Fruit fly (Drosophila melanogaster): Measurements from ENCODE around the gene CG42675.

The CG42675 gene

dm6 chr3R:5829762-5830161, 16.4 kb downstream of the CG42675 start, which contains the start of gene glob3:
glob3 (plus strand) TSS chr3R:5830062.
- TF ChIP-seq OdsH (GFP tag; optimal IDR thresholded peaks at IDR 0.05) (no peak), psq (GFP tag; optimal IDR thresholded peaks at IDR 0.05) (no peak), sage (GFP tag; optimal IDR thresholded peaks at IDR 0.05) (no peak), Hnf4 (GFP tag; optimal IDR thresholded peaks at IDR 0.05) (no peak), Mio (GFP tag; optimal IDR thresholded peaks at IDR 0.05) (no peak), sv (GFP tag; optimal IDR thresholded peaks at IDR 0.05) (no peak), dsf (GFP tag; optimal IDR thresholded peaks at IDR 0.05; ENCODE audit: borderline replicate concordance) (no peak), jim (GFP tag; optimal IDR thresholded peaks at IDR 0.05) (no peak), Sp1 (GFP tag; optimal IDR thresholded peaks at IDR 0.05) (no peak), lola (GFP tag; optimal IDR thresholded peaks at IDR 0.05) (no peak), Dfd (GFP tag; optimal IDR thresholded peaks at IDR 0.05) (no peak), HLH106 (tag; optimal IDR thresholded peaks at IDR 0.05) (no peak), pan (optimal IDR thresholded peaks at IDR 0.05) (no peak), CrebA (GFP tag; optimal IDR thresholded peaks at IDR 0.05; ENCODE audit: borderline replicate concordance) (no peak), dl (GFP tag; optimal IDR thresholded peaks at IDR 0.05; ENCODE audit: insufficient read depth in 1 of 2, partially characterized antibody in 2 of 2) (no peak), Jra (GFP tag; optimal IDR thresholded peaks at IDR 0.05) (no peak)

DNA sequence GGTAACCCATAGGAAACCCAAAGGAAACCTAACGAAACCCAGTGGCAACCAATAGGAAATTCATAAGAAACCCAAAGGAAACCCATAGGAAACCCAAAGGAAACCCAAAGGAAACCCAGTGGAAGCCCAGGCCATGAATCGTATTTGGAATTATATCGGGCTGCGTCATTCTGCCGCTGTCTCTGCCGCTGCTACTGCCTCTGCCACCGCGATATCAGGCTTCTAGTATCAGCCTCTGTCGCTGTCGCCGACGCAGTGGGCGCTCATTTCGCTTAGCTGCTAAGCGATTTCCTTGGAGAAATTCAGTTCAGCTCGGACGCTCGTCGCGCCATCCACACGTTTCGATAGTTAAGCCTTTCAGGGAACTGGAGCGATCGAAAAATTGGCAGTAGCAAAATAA, 17.9 kb downstream of the CG42675 start, which contains the start of gene CG1208:
Gene CG1208 (plus strand): TSS at position 301 of the 400 bp plus-strand sequence.
- TF ChIP-seq CG32264 (GFP tag; optimal IDR thresholded peaks at IDR 0.05) (no peak), CrebA (GFP tag; optimal IDR thresholded peaks at IDR 0.05; ENCODE audit: borderline replicate concordance) (no peak), br (GFP tag; optimal IDR thresholded peaks at IDR 0.05) (no peak), Vsx2 (GFP tag; optimal IDR thresholded peaks at IDR 0.05; ENCODE audit: partially characterized antibody) (no peak), sage (GFP tag; optimal IDR thresholded peaks at IDR 0.05) (no peak), pan (optimal IDR thresholded peaks at IDR 0.05) (no peak), GATAd (GFP tag; optimal IDR thresholded peaks at IDR 0.05) (no peak), CG9705 (GFP tag; optimal IDR thresholded peaks at IDR 0.05) (no peak), Hr83 (GFP tag; optimal IDR thresholded peaks at IDR 0.05; ENCODE audit: poor library complexity, severe bottlenecking) (no peak), Abd-B (GFP tag; optimal IDR thresholded peaks at IDR 0.05) (no peak), jim (GFP tag; optimal IDR thresholded peaks at IDR 0.05) (no peak)

- TF ChIP-seq h (GFP tag; optimal IDR thresholded peaks at IDR 0.05), result no peak
- TF ChIP-seq br (GFP tag; optimal IDR thresholded peaks at IDR 0.05), result no peak
- no peak for TF ChIP-seq HLH106 (tag; optimal IDR thresholded peaks at IDR 0.05)
- no peak for TF ChIP-seq CrebA (GFP tag; optimal IDR thresholded peaks at IDR 0.05; ENCODE audit: borderline replicate concordance)
- TF ChIP-seq foxo (GFP tag; optimal IDR thresholded peaks at IDR 0.05), result no peak
- TF ChIP-seq pan (optimal IDR thresholded peaks at IDR 0.05), result no peak
- TF ChIP-seq dmrt93B (GFP tag; optimal IDR thresholded peaks at IDR 0.05), result no peak
- TF ChIP-seq brk (GFP tag; optimal IDR thresholded peaks at IDR 0.05), result no peak
- no peak for TF ChIP-seq CG32264 (GFP tag; optimal IDR thresholded peaks at IDR 0.05)
- no peak for TF ChIP-seq Vsx2 (GFP tag; optimal IDR thresholded peaks at IDR 0.05; ENCODE audit: partially characterized antibody)
- TF ChIP-seq usp (GFP tag; optimal IDR thresholded peaks at IDR 0.05), result no peak
- TF ChIP-seq Hnf4 (GFP tag; optimal IDR thresholded peaks at IDR 0.05), result no peak
- no peak for TF ChIP-seq psq (GFP tag; optimal IDR thresholded peaks at IDR 0.05)
- no peak for TF ChIP-seq Hr83 (GFP tag; optimal IDR thresholded peaks at IDR 0.05; ENCODE audit: poor library complexity, severe bottlenecking)
- TF ChIP-seq jim (GFP tag; optimal IDR thresholded peaks at IDR 0.05), result no peak
- TF ChIP-seq dl (GFP tag; optimal IDR thresholded peaks at IDR 0.05; ENCODE audit: insufficient read depth in 1 of 2, partially characterized antibody in 2 of 2), result no peak
- TF ChIP-seq woc (GFP tag; optimal IDR thresholded peaks at IDR 0.05), result no peak
- TF ChIP-seq Hr78 (GFP tag; optimal IDR thresholded peaks at IDR 0.05), result no peak
- no peak for TF ChIP-seq sv (GFP tag; optimal IDR thresholded peaks at IDR 0.05)
- TF ChIP-seq ey (GFP tag; optimal IDR thresholded peaks at IDR 0.05), result no peak
Measured at dm6 chr3R:5832345-5832981, 19.1 kb downstream of the CG42675 start.

DNA sequence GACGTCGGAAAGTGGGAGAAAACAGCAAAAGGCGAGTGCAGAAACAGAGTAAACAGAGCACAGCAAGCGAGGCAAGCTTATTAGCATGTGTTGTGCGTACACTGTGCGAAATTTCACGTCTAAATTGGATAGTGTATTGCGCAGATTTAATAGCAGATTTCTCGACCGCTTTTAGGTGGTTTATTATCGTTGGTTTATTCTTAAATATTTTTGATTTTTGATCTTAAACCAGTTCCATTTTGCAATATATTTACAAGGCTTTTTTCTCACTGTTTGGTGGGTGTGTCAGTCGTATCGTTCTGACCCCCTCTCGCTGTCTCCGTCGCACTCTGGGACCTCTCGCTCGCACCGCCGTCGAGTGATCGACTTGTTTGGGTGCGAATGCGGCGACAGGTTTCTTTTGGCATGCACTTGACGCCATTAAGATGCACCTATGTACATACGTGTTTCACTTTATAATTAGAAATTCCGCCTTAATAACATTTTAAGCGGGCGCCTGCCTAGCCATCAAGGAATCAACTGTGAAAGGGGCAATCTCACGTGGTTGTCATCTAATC, 20.6 kb downstream of the CG42675 start:
- peak; percentile 78 for TF ChIP-seq psq (GFP tag; optimal IDR thresholded peaks at IDR 0.05)
- TF ChIP-seq CG32264 (GFP tag; optimal IDR thresholded peaks at IDR 0.05), result peak; percentile 58
- no peak for TF ChIP-seq pan (optimal IDR thresholded peaks at IDR 0.05)
- no peak for TF ChIP-seq usp (GFP tag; optimal IDR thresholded peaks at IDR 0.05)
- peak; percentile 39 for TF ChIP-seq sage (GFP tag; optimal IDR thresholded peaks at IDR 0.05)
- TF ChIP-seq rgr (GFP tag; optimal IDR thresholded peaks at IDR 0.05), result peak; percentile 73
- TF ChIP-seq lola (GFP tag; optimal IDR thresholded peaks at IDR 0.05), result no peak
- TF ChIP-seq HLH106 (tag; optimal IDR thresholded peaks at IDR 0.05), result peak; percentile 69
- TF ChIP-seq fru (GFP tag; optimal IDR thresholded peaks at IDR 0.05), result peak; percentile 80
- TF ChIP-seq GATAd (GFP tag; optimal IDR thresholded peaks at IDR 0.05), result peak; percentile 22
- TF ChIP-seq Rel (GFP tag; optimal IDR thresholded peaks at IDR 0.05), result peak; percentile 17
- TF ChIP-seq Rel (tag; optimal IDR thresholded peaks at IDR 0.05), result no peak
- TF ChIP-seq N (GFP tag; optimal IDR thresholded peaks at IDR 0.05), result no peak
- peak; percentile 35 for TF ChIP-seq Jra (GFP tag; optimal IDR thresholded peaks at IDR 0.05)
- TF ChIP-seq h (GFP tag; optimal IDR thresholded peaks at IDR 0.05), result peak; percentile 84
- no peak for TF ChIP-seq Hr78 (GFP tag; optimal IDR thresholded peaks at IDR 0.05)
- peak in 1 of 2 experiments; percentile 82 for TF ChIP-seq foxo (GFP tag; optimal IDR thresholded peaks at IDR 0.05)
- peak; percentile 59 for TF ChIP-seq Sp1 (GFP tag; optimal IDR thresholded peaks at IDR 0.05)
- TF ChIP-seq Vsx2 (GFP tag; optimal IDR thresholded peaks at IDR 0.05; ENCODE audit: partially characterized antibody), result no peak
- TF ChIP-seq Dif (GFP tag; optimal IDR thresholded peaks at IDR 0.05; ENCODE audit: partially characterized antibody), result no peak
- TF ChIP-seq dl (GFP tag; optimal IDR thresholded peaks at IDR 0.05; ENCODE audit: insufficient read depth in 1 of 2, partially characterized antibody in 2 of 2), result no peak
- peak; percentile 77 for TF ChIP-seq br (GFP tag; optimal IDR thresholded peaks at IDR 0.05)
- TF ChIP-seq sv (GFP tag; optimal IDR thresholded peaks at IDR 0.05), result no peak
- no peak for TF ChIP-seq jim (GFP tag; optimal IDR thresholded peaks at IDR 0.05)
- TF ChIP-seq OdsH (GFP tag; optimal IDR thresholded peaks at IDR 0.05), result peak; percentile 72
- peak; percentile 51 for TF ChIP-seq woc (GFP tag; optimal IDR thresholded peaks at IDR 0.05)
- TF ChIP-seq CrebA (GFP tag; optimal IDR thresholded peaks at IDR 0.05; ENCODE audit: borderline replicate concordance), result no peak
- TF ChIP-seq dmrt93B (GFP tag; optimal IDR thresholded peaks at IDR 0.05), result peak; percentile 62
